Worm (Caenorhabditis elegans) whole organism, L2 larva: ENCODE data around the gene M7.12.

Experiments
- ZK546.5 ChIP-seq: sonication (generic microtip); optimal IDR thresholded peaks from 2 replicates; lab custom pipeline; 2017; ENCODE audit warnings: missing biosample characterization, missing genetic modification characterization
- aly-2 ChIP-seq: fragments of 150-350 bp; optimal IDR thresholded peaks from 2 replicates; lab custom pipeline; 2014; ENCODE audit warnings: missing biosample characterization, missing genetic modification characterization
- lin-13 ChIP-seq: fragments of 150-350 bp; optimal IDR thresholded peaks from 2 replicates; lab custom pipeline; 2014; ENCODE audit warnings: missing biosample characterization, missing genetic modification reagents, missing genetic modification characterization
- mbf-1 ChIP-seq: sonication (generic microtip); optimal IDR thresholded peaks from 2 replicates; lab custom pipeline; 2017; ENCODE audit warnings: missing biosample characterization, missing genetic modification characterization
- nhr-10 ChIP-seq: sonication (generic microtip); optimal IDR thresholded peaks from 2 replicates; lab custom pipeline; 2017; ENCODE audit warnings: missing biosample characterization, missing genetic modification characterization
- nhr-12 ChIP-seq: fragments of 150-350 bp; optimal IDR thresholded peaks from 2 replicates; lab custom pipeline; 2014; ENCODE audit warnings: missing biosample characterization, missing genetic modification characterization
- nhr-25 ChIP-seq: fragments of 150-350 bp; sonication (generic microtip); optimal IDR thresholded peaks from 3 replicates; lab custom pipeline; 2014; ENCODE audit warnings: missing biosample characterization, missing genetic modification characterization
- skn-1 ChIP-seq: sonication (generic microtip); optimal IDR thresholded peaks from 2 replicates; lab custom pipeline; 2017; ENCODE audit warnings: missing biosample characterization, missing genetic modification characterization
- sma-3 ChIP-seq: sonication (generic microtip); optimal IDR thresholded peaks from 2 replicates; lab custom pipeline; 2016; ENCODE audit warnings: missing genetic modification reagents, missing genetic modification characterization, missing compliant biosample characterization

DNA sequence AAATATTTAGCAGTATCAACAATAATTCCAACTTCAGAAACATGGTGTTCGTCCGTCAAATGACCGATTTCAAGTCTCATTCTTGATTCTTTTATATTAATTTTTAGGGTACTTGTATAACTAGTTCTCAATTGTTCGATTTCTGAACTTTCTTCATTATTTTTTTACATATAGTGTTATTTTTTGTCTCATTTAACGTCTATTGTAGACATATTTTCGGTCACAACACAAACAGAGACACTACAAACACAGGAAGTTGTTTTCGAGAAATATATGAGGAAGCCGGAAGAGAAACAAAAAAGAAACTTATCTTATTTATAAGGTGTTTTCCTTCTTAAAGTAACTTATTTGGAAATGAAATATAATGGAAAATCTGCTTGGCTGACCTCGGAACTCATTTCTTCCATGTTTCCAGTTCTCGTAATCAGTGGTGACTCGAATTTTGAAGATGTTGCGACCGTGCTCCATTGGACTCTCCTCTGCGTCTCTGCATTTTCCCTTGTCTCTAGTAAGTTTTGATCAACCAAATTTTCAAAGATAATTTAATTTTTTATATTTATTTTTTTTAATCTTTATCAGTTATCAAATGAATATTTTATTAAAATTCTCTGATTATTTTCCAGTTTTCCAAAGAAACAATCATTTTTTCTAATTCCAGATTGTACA lies 44.0 kb downstream of the M7.12 start, which contains the start of the genes F36H1.12 and lin-3:
- TF ChIP-seq ZK546.5 (tag; lab: Kevin White, UChicago): no peak
- no peak for TF ChIP-seq sma-3 (GFP tag; lab: Kevin White, UChicago)
- no peak for TF ChIP-seq nhr-12 (tag; lab: Kevin White, UChicago)
- TF ChIP-seq aly-2: no peak
- TF ChIP-seq lin-13: no peak
- TF ChIP-seq mbf-1: no peak
- no peak for TF ChIP-seq nhr-25 (tag; lab: Kevin White, UChicago)
- TF ChIP-seq skn-1: no peak
- no peak for TF ChIP-seq nhr-10 (tag; lab: Kevin White, UChicago)
